Worm (Caenorhabditis elegans) whole organism, young adult: ENCODE data around the gene otpl-7.

Experiments
- B0019.2 ChIP-seq: fragments of 200-800 bp; sonication (Bioruptor generic); conservative IDR thresholded peaks from 2 replicates; pipeline ENCODE4 v1.3.6; 2022; ENCODE audit warnings: missing genetic modification reagents, missing genetic modification characterization, missing compliant biosample characterization
- F22D6.2 ChIP-seq: sonication (generic microtip); optimal IDR thresholded peaks from 2 replicates; lab custom pipeline; 2016; ENCODE audit warnings: mild to moderate bottlenecking, missing genetic modification characterization, missing compliant biosample characterization
- F39B2.1 ChIP-seq: fragments of 200-800 bp; sonication (Bioruptor generic); IDR thresholded peaks from 2 replicates; pipeline ENCODE4 v1.3.6; 2022; ENCODE audit warnings: missing genetic modification reagents, missing genetic modification characterization, missing compliant biosample characterization
- F52B5.7 ChIP-seq: sonication (generic microtip); optimal IDR thresholded peaks from 2 replicates; lab custom pipeline; 2016; ENCODE audit warnings: mild to moderate bottlenecking, missing genetic modification characterization, missing compliant biosample characterization
- F57C9.4 ChIP-seq: sonication (generic microtip); optimal IDR thresholded peaks from 2 replicates; lab custom pipeline; 2017; ENCODE audit warnings: mild to moderate bottlenecking, missing genetic modification characterization, missing compliant biosample characterization
- K11D2.4 ChIP-seq: fragments of 200-800 bp; sonication (Bioruptor generic); IDR thresholded peaks from 2 replicates; pipeline ENCODE4 v1.3.6; 2022; ENCODE audit warnings: missing genetic modification reagents, missing genetic modification characterization, missing compliant biosample characterization
- akir-1 ChIP-seq: fragments of 200-800 bp; sonication (Bioruptor generic); optimal IDR thresholded peaks from 2 replicates; lab custom pipeline; 2018; ENCODE audit warnings: mild to moderate bottlenecking, missing genetic modification characterization, moderate library complexity, missing compliant biosample characterization
- athp-1 ChIP-seq: sonication (generic microtip); optimal IDR thresholded peaks from 2 replicates; lab custom pipeline; 2017; ENCODE audit warnings: mild to moderate bottlenecking, missing genetic modification characterization, missing compliant biosample characterization
- attf-5 ChIP-seq: fragments of 200-800 bp; sonication (Bioruptor generic); optimal IDR thresholded peaks from 2 replicates; lab custom pipeline; 2018; ENCODE audit warnings: mild to moderate bottlenecking, missing genetic modification characterization, missing compliant biosample characterization
- attf-6 ChIP-seq: fragments of 200-800 bp; sonication (Bioruptor generic); IDR thresholded peaks from 2 replicates; pipeline ENCODE4 v1.3.6; 2022; ENCODE audit warnings: missing genetic modification reagents, missing genetic modification characterization, missing compliant biosample characterization
- bed-2 ChIP-seq: fragments of 200-800 bp; sonication (Bioruptor generic); IDR thresholded peaks from 2 replicates; pipeline ENCODE4 v1.3.6; 2022; ENCODE audit warnings: missing genetic modification reagents, missing genetic modification characterization, missing compliant biosample characterization
- ccch-3 ChIP-seq: fragments of 200-800 bp; sonication (Bioruptor generic); optimal IDR thresholded peaks from 2 replicates; lab custom pipeline; 2018; ENCODE audit warnings: mild to moderate bottlenecking, missing genetic modification characterization, missing compliant biosample characterization
- cebp-1 ChIP-seq, 2 experiments: fragments of 200-800 bp in 1 of 2; sonication (Bioruptor generic) in 1 of 2; sonication (generic microtip) in 1 of 2; IDR thresholded peaks in 1 of 2; optimal IDR thresholded peaks in 1 of 2; 2 replicates each; pipeline versions ENCODE4 v1.3.6 to Lab custom; 2017 to 2022; ENCODE audit warnings: missing compliant biosample characterization in 2 of 2, missing genetic modification characterization in 2 of 2, mild to moderate bottlenecking in 1 of 2, missing genetic modification reagents in 1 of 2, moderate library complexity in 1 of 2
- cebp-2 ChIP-seq: fragments of 200-800 bp; sonication (Bioruptor generic); IDR thresholded peaks from 2 replicates; pipeline ENCODE4 v1.3.6; 2022; ENCODE audit warnings: missing genetic modification characterization, missing compliant biosample characterization
- ceh-100 ChIP-seq: fragments of 200-800 bp; sonication (Bioruptor generic); IDR thresholded peaks from 2 replicates; pipeline ENCODE4 v1.3.6; 2022; ENCODE audit warnings: missing genetic modification reagents, missing genetic modification characterization, missing compliant biosample characterization
- ceh-27 ChIP-seq: fragments of 200-800 bp; sonication (Bioruptor generic); optimal IDR thresholded peaks from 2 replicates; lab custom pipeline; 2018; ENCODE audit warnings: mild to moderate bottlenecking, missing genetic modification characterization, moderate library complexity, missing compliant biosample characterization
- ceh-58 ChIP-seq: fragments of 200-800 bp; sonication (Bioruptor generic); IDR thresholded peaks from 2 replicates; pipeline ENCODE4 v1.3.6; 2022; ENCODE audit warnings: missing genetic modification characterization, missing compliant biosample characterization
- ceh-79 ChIP-seq: sonication (generic microtip); optimal IDR thresholded peaks from 2 replicates; lab custom pipeline; 2017; ENCODE audit warnings: mild to moderate bottlenecking, missing genetic modification characterization, missing compliant biosample characterization
- ceh-91 ChIP-seq: fragments of 200-800 bp; sonication (Bioruptor generic); IDR thresholded peaks from 2 replicates; pipeline ENCODE4 v1.3.6; 2022; ENCODE audit warnings: missing genetic modification reagents, missing genetic modification characterization, missing compliant biosample characterization
- dpff-1 ChIP-seq: sonication (generic microtip); optimal IDR thresholded peaks from 2 replicates; lab custom pipeline; 2017; ENCODE audit warnings: mild to moderate bottlenecking, missing genetic modification characterization, missing compliant biosample characterization
- egl-18 ChIP-seq: fragments of 200-800 bp; sonication (Bioruptor generic); IDR thresholded peaks from 2 replicates; pipeline ENCODE4 v1.3.6; 2022; ENCODE audit warnings: missing genetic modification reagents, missing genetic modification characterization, missing compliant biosample characterization
- gei-17 ChIP-seq: fragments of 200-800 bp; sonication (Bioruptor generic); optimal IDR thresholded peaks from 2 replicates; lab custom pipeline; 2018; ENCODE audit warnings: mild to moderate bottlenecking, missing genetic modification characterization, missing compliant biosample characterization
- him-1 ChIP-seq: sonication (generic microtip); optimal IDR thresholded peaks from 2 replicates; lab custom pipeline; 2016; ENCODE audit warnings: missing genotype, missing genetic modification reagents, missing genetic modification characterization, missing compliant biosample characterization
- hlh-12 ChIP-seq: sonication (generic microtip); optimal IDR thresholded peaks from 2 replicates; lab custom pipeline; 2016; ENCODE audit warnings: missing genetic modification characterization, missing compliant biosample characterization
- hmg-20 ChIP-seq: fragments of 200-800 bp; sonication (Bioruptor generic); IDR thresholded peaks from 2 replicates; pipeline ENCODE4 v1.3.6; 2022; ENCODE audit warnings: missing genetic modification reagents, missing genetic modification characterization, missing compliant biosample characterization
- hrde-1 ChIP-seq: sonication (generic microtip); optimal IDR thresholded peaks from 2 replicates; lab custom pipeline; 2016; ENCODE audit warnings: missing genetic modification characterization, mild to moderate bottlenecking, missing compliant biosample characterization, moderate library complexity, missing genotype, missing genetic modification reagents, borderline replicate concordance
- hsf-1 ChIP-seq: fragments of 200-800 bp; sonication (Bioruptor generic); IDR thresholded peaks from 2 replicates; pipeline ENCODE4 v1.3.6; 2022; ENCODE audit warnings: missing genetic modification reagents, missing genetic modification characterization, missing compliant biosample characterization
- let-607 ChIP-seq, 2 experiments: fragments of 200-800 bp in 1 of 2; sonication (Bioruptor generic) in 1 of 2; sonication (generic microtip) in 1 of 2; optimal IDR thresholded peaks; 2 replicates each; lab custom pipeline; 2016 to 2018; ENCODE audit warnings: mild to moderate bottlenecking in 2 of 2, missing compliant biosample characterization in 2 of 2, missing genetic modification characterization in 2 of 2, moderate library complexity in 2 of 2, missing genotype in 1 of 2
- lsy-27 ChIP-seq: sonication (generic microtip); optimal IDR thresholded peaks from 2 replicates; lab custom pipeline; 2017; ENCODE audit warnings: missing genetic modification characterization, mild to moderate bottlenecking, missing compliant biosample characterization, antibody characterized with exemption, missing genotype, borderline replicate concordance; ENCODE audit not compliant: insufficient read depth
- madf-10 ChIP-seq: sonication (generic microtip); optimal IDR thresholded peaks from 2 replicates; lab custom pipeline; 2016; ENCODE audit warnings: mild to moderate bottlenecking, missing genetic modification characterization, missing compliant biosample characterization
- mcd-1 ChIP-seq: fragments of 200-800 bp; sonication (Bioruptor generic); IDR thresholded peaks from 2 replicates; pipeline ENCODE4 v1.3.6; 2022; ENCODE audit warnings: missing genetic modification reagents, missing genetic modification characterization, missing compliant biosample characterization
- mxl-1 ChIP-seq: sonication (generic microtip); optimal IDR thresholded peaks from 2 replicates; lab custom pipeline; 2016; ENCODE audit warnings: missing genetic modification characterization, missing compliant biosample characterization
- nfya-1 ChIP-seq: sonication (generic microtip); optimal IDR thresholded peaks from 2 replicates; lab custom pipeline; 2017; ENCODE audit warnings: antibody characterized with exemption, missing compliant biosample characterization, missing genetic modification characterization, borderline replicate concordance; ENCODE audit not compliant: insufficient read depth
- pbrm-1 ChIP-seq: fragments of 200-800 bp; sonication (Bioruptor generic); IDR thresholded peaks from 2 replicates; pipeline ENCODE4 v1.3.6; 2022; ENCODE audit warnings: missing genetic modification reagents, missing genetic modification characterization, missing compliant biosample characterization
- pha-4 ChIP-seq: fragments of 150-350 bp; sonication (generic microtip); optimal IDR thresholded peaks from 2 replicates; lab custom pipeline; 2014; ENCODE audit warnings: missing biosample characterization, missing genetic modification reagents, missing genetic modification characterization
- rcor-1 ChIP-seq: fragments of 200-800 bp; sonication (Bioruptor generic); IDR thresholded peaks from 2 replicates; pipeline ENCODE4 v1.3.6; 2022; ENCODE audit warnings: missing genetic modification reagents, missing genetic modification characterization, missing compliant biosample characterization
- sea-2 ChIP-seq: fragments of 200-800 bp; sonication (Bioruptor generic); IDR thresholded peaks from 2 replicates; pipeline ENCODE4 v1.3.6; 2022; ENCODE audit warnings: missing genetic modification characterization, missing compliant biosample characterization
- snpc-3.4 ChIP-seq: sonication (generic microtip); optimal IDR thresholded peaks from 2 replicates; lab custom pipeline; 2017; ENCODE audit warnings: missing genetic modification characterization, mild to moderate bottlenecking, missing compliant biosample characterization, antibody characterized with exemption, moderate library complexity, missing genotype, missing genetic modification reagents
- snpc-4 ChIP-seq, 5 experiments: fragments of 150-350 bp in 1 of 5; sonication (generic microtip) in 4 of 5; optimal IDR thresholded peaks; 2 replicates each; lab custom pipeline; 2014 to 2018; ENCODE audit warnings: missing genetic modification characterization in 5 of 5, missing biosample characterization in 3 of 5, antibody characterized with exemption in 2 of 5, mild to moderate bottlenecking in 2 of 5, missing compliant biosample characterization in 2 of 5, missing genotype in 2 of 5, moderate library complexity in 2 of 5, missing genetic modification reagents in 1 of 5
- tbx-9 ChIP-seq: sonication (generic microtip); optimal IDR thresholded peaks from 2 replicates; lab custom pipeline; 2016; ENCODE audit warnings: borderline replicate concordance, missing genetic modification characterization, inconsistent platforms, missing compliant biosample characterization
- tlf-1 ChIP-seq: fragments of 200-800 bp; sonication (Bioruptor generic); optimal IDR thresholded peaks from 2 replicates; lab custom pipeline; 2018; ENCODE audit warnings: mild to moderate bottlenecking, missing genetic modification characterization, missing compliant biosample characterization
- xnd-1 ChIP-seq: sonication (generic microtip); optimal IDR thresholded peaks from 2 replicates; lab custom pipeline; 2016; ENCODE audit warnings: missing genotype, missing genetic modification reagents, missing genetic modification characterization, missing compliant biosample characterization
- zfh-2 ChIP-seq: fragments of 200-800 bp; sonication (Bioruptor generic); conservative IDR thresholded peaks from 2 replicates; pipeline ENCODE4 v1.3.6; 2022; ENCODE audit warnings: missing genetic modification reagents, missing genetic modification characterization, missing compliant biosample characterization
- zim-3 ChIP-seq: sonication (generic microtip); optimal IDR thresholded peaks from 2 replicates; lab custom pipeline; 2017; ENCODE audit warnings: mild to moderate bottlenecking, missing genetic modification characterization, moderate library complexity, missing compliant biosample characterization
- ztf-18 ChIP-seq: sonication (generic microtip); optimal IDR thresholded peaks from 2 replicates; lab custom pipeline; 2016; ENCODE audit warnings: missing genotype, mild to moderate bottlenecking, missing genetic modification characterization, missing compliant biosample characterization
- ztf-25 ChIP-seq: fragments of 200-800 bp; sonication (Bioruptor generic); IDR thresholded peaks from 2 replicates; pipeline ENCODE4 v1.3.6; 2022; ENCODE audit warnings: missing genetic modification reagents, missing genetic modification characterization, missing compliant biosample characterization
- ztf-3 ChIP-seq: fragments of 200-800 bp; sonication (Bioruptor generic); optimal IDR thresholded peaks from 2 replicates; lab custom pipeline; 2018; ENCODE audit warnings: mild to moderate bottlenecking, missing genetic modification characterization, missing compliant biosample characterization

Gene otpl-7

DNA sequence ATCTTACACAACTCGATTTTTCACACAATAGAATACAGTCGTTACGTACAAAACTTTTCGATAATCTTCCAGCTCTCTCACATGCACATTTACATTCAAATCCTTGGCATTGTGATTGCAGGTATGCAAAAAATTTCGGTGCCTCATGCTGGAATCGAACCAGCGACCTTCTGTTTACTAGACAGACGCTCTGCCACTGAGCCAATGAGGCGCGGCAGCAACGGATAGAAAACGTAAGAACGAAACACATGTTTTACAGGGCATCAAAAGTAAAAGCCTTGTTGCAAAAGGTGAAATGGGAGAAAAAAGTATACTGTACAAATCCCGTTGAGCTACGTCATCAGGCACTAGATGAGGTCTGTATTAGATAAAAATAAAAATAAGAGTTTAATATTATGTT lies 25.3 kb upstream of the otpl-7 start (continued):
- TF ChIP-seq hsf-1 (GFP tag; lab: Robert Waterston, UW): peak; percentile 60; the same call in 1 of the 2 replicates
- TF ChIP-seq pbrm-1: peak; percentile 58; the same call in 1 of the 2 replicates
- TF ChIP-seq B0019.2 (GFP tag; lab: Robert Waterston, UW): no peak
- no peak for TF ChIP-seq akir-1
- TF ChIP-seq ceh-58 (GFP tag; lab: Robert Waterston, UW): no peak
- no peak for TF ChIP-seq lsy-27
- no peak for TF ChIP-seq ccch-3 (GFP tag; lab: Kevin White, UChicago)
- TF ChIP-seq F52B5.7 (tag; lab: Kevin White, UChicago): no peak
- no peak for TF ChIP-seq rcor-1 (GFP tag; lab: Robert Waterston, UW)
- TF ChIP-seq ceh-27 (GFP tag; lab: Kevin White, UChicago): peak; percentile 16
- TF ChIP-seq ceh-100 (GFP tag; lab: Robert Waterston, UW): no peak
- TF ChIP-seq egl-18: no peak
- TF ChIP-seq snpc-3.4 (tag; lab: Kevin White, UChicago): peak; percentile 34
- 0 out of 2 replicates have a peak, but pooled peaks have one; percentile 44 for TF ChIP-seq cebp-2 (GFP tag; lab: Robert Waterston, UW)
- no peak for TF ChIP-seq K11D2.4
- TF ChIP-seq tbx-9 (tag; lab: Kevin White, UChicago): no peak
- no peak for TF ChIP-seq zfh-2
- TF ChIP-seq him-1 (tag; lab: Kevin White, UChicago): peak; percentile 89
- no peak for TF ChIP-seq gei-17 (GFP tag; lab: Kevin White, UChicago)
- no peak for TF ChIP-seq ceh-79 (tag; lab: Kevin White, UChicago)
- TF ChIP-seq bed-2 (GFP tag; lab: Robert Waterston, UW): no peak
- TF ChIP-seq athp-1 (tag; lab: Kevin White, UChicago): no peak
- no peak for TF ChIP-seq tlf-1
- TF ChIP-seq nfya-1: no peak
- peak; percentile 33 for TF ChIP-seq madf-10
- TF ChIP-seq dpff-1: no peak
- no peak for TF ChIP-seq zim-3 (tag; lab: Kevin White, UChicago)
- TF ChIP-seq ztf-3 (GFP tag; lab: Kevin White, UChicago): no peak
- no peak for TF ChIP-seq sea-2 (GFP tag; lab: Robert Waterston, UW)
- TF ChIP-seq hrde-1: peak; percentile 6
- TF ChIP-seq attf-5 (GFP tag; lab: Kevin White, UChicago): peak; percentile 43
- no peak for TF ChIP-seq F57C9.4
- 0 out of 2 replicates have a peak, but pooled peaks have one; percentile 47 for TF ChIP-seq attf-6 (GFP tag; lab: Robert Waterston, UW)
- no peak for TF ChIP-seq hmg-20 (GFP tag; lab: Robert Waterston, UW)
- TF ChIP-seq F22D6.2: no peak
- no peak for TF ChIP-seq pha-4 (tag; lab: Kevin White, UChicago)
- TF ChIP-seq ceh-91 (GFP tag; lab: Robert Waterston, UW): 0 out of 2 replicates have a peak, but pooled peaks have one; percentile 36
- TF ChIP-seq mcd-1 (GFP tag; lab: Robert Waterston, UW): no peak

ce11 chrV:8499407-8499806 lies 21.9 kb upstream of the otpl-7 start:
- TF ChIP-seq snpc-4 (GFP tag; optimal IDR thresholded peaks at IDR 0.05; lab: Kevin White, UChicago) (peak; percentile 77), snpc-4 (tag; optimal IDR thresholded peaks at IDR 0.05; lab: Kevin White, UChicago) (peak in 3 of 4 experiments; percentile 72 to 92 (median 85)), xnd-1 (no peak), rcor-1 (GFP tag; lab: Robert Waterston, UW) (peak; percentile 36; the same call in 1 of the 2 replicates), ztf-25 (0 out of 2 replicates have a peak, but pooled peaks have one; percentile 59), hlh-12 (tag; lab: Kevin White, UChicago) (no peak), cebp-1 (GFP tag; IDR thresholded peaks at IDR 0.05; lab: Robert Waterston, UW) (no peak), cebp-1 (tag; optimal IDR thresholded peaks at IDR 0.05; lab: Kevin White, UChicago) (peak; percentile 30), ztf-18 (tag; lab: Kevin White, UChicago) (peak; percentile 67), F39B2.1 (GFP tag; lab: Robert Waterston, UW) (peak; percentile 55; the same call in 1 of the 2 replicates), athp-1 (tag; lab: Kevin White, UChicago) (peak; percentile 21), mxl-1 (peak; percentile 56), attf-5 (GFP tag; lab: Kevin White, UChicago) (peak; percentile 29), hsf-1 (GFP tag; lab: Robert Waterston, UW) (peak; percentile 50; the same call in 1 of the 2 replicates), F57C9.4 (no peak), let-607 (tag; optimal IDR thresholded peaks at IDR 0.05; lab: Kevin White, UChicago) (peak in 1 of 2 experiments; percentile 9), bed-2 (GFP tag; lab: Robert Waterston, UW) (no peak)
